Worm (Caenorhabditis elegans): ENCODE data around the gene txdc-12.1.

ce11 chrII:12237555-12237954 is 2.6 kb upstream of the txdc-12.1 start:
- no peak for TF ChIP-seq unc-130 (GFP tag; optimal IDR thresholded peaks at IDR 0.05)
- no peak for TF ChIP-seq him-1 (tag; optimal IDR thresholded peaks at IDR 0.05)
- no peak for TF ChIP-seq cebp-1 (GFP tag; IDR thresholded peaks at IDR 0.05)
- no peak for TF ChIP-seq cebp-1 (tag; optimal IDR thresholded peaks at IDR 0.05)
